Fruit fly (Drosophila melanogaster) whole organism, adult: ENCODE measurements around the gene Myo81F.

ENCODE experiments used
- CG12768 ChIP-seq: fragments of 200-800 bp; sonication (Bioruptor generic); optimal IDR thresholded peaks from 2 replicates; lab custom pipeline; 2017; ENCODE audit warnings: missing biosample characterization, missing genetic modification characterization, mild to moderate bottlenecking, moderate library complexity, missing genetic modification reagents
- CG14711 ChIP-seq: fragments of 200-800 bp; sonication (Bioruptor generic); optimal IDR thresholded peaks from 2 replicates; lab custom pipeline; 2018; ENCODE audit warnings: missing biosample characterization, mild to moderate bottlenecking, missing genetic modification characterization, moderate library complexity
- CG1620 ChIP-seq: fragments of 200-800 bp; sonication (Bioruptor generic); optimal IDR thresholded peaks from 2 replicates; lab custom pipeline; 2016; ENCODE audit warnings: missing biosample characterization, missing genetic modification characterization
- CG7045 ChIP-seq: fragments of 200-800 bp; sonication (Bioruptor generic); optimal IDR thresholded peaks from 2 replicates; lab custom pipeline; 2017; ENCODE audit warnings: missing biosample characterization, mild to moderate bottlenecking, missing genetic modification characterization
- CG7101 ChIP-seq: fragments of 200-800 bp; sonication (Bioruptor generic); optimal IDR thresholded peaks from 2 replicates; lab custom pipeline; 2018; ENCODE audit warnings: missing biosample characterization, mild to moderate bottlenecking, missing genetic modification characterization, moderate library complexity
- Hr96 ChIP-seq: fragments of 200-800 bp; sonication (Bioruptor generic); optimal IDR thresholded peaks from 2 replicates; lab custom pipeline; 2016; ENCODE audit warnings: missing biosample characterization, missing genetic modification characterization
- Mnt ChIP-seq: fragments of 200-800 bp; sonication (Bioruptor generic); optimal IDR thresholded peaks from 2 replicates; lab custom pipeline; 2016; ENCODE audit warnings: missing biosample characterization, mild to moderate bottlenecking, missing genetic modification characterization
- bab1 ChIP-seq: fragments of 200-800 bp; sonication (Bioruptor generic); optimal IDR thresholded peaks from 3 replicates; lab custom pipeline; 2019; ENCODE audit warnings: missing biosample characterization, mild to moderate bottlenecking, missing genetic modification characterization, moderate library complexity
- kay ChIP-seq: fragments of 200-800 bp; sonication (Bioruptor generic); peaks from one replicate; lab custom pipeline; 2016; ENCODE audit warnings: missing biosample characterization, missing genetic modification characterization, borderline replicate concordance
- tj ChIP-seq: fragments of 200-800 bp; sonication (Bioruptor generic); optimal IDR thresholded peaks from 3 replicates; lab custom pipeline; 2017; ENCODE audit warnings: missing biosample characterization, mild to moderate bottlenecking, missing genetic modification characterization, moderate library complexity
- toe ChIP-seq: fragments of 200-800 bp; sonication (Bioruptor generic); optimal IDR thresholded peaks from 2 replicates; lab custom pipeline; 2016; ENCODE audit warnings: missing biosample characterization, missing genetic modification characterization

dm6 chr3R:1867001-1867400 lies 1300.1 kb downstream of the Myo81F start:
- TF ChIP-seq CG7101 (no peak), bab1 (no peak), CG1620 (no peak), toe (no peak), Mnt (no peak), CG7045 (no peak), CG12768 (GFP tag; lab: Kevin White, UChicago) (no peak), Hr96 (GFP tag; lab: Kevin White, UChicago) (no peak), tj (GFP tag; lab: Kevin White, UChicago) (no peak), CG14711 (tag; lab: Kevin White, UChicago) (no peak), kay (GFP tag; lab: Kevin White, UChicago) (no peak)
